Fruit fly (Drosophila melanogaster): ENCODE measurements around the gene CG7778.
A peak's percentile ranks its signal among the peaks of the same experiment; 100 is the strongest.

The CG7778 gene

DNA sequence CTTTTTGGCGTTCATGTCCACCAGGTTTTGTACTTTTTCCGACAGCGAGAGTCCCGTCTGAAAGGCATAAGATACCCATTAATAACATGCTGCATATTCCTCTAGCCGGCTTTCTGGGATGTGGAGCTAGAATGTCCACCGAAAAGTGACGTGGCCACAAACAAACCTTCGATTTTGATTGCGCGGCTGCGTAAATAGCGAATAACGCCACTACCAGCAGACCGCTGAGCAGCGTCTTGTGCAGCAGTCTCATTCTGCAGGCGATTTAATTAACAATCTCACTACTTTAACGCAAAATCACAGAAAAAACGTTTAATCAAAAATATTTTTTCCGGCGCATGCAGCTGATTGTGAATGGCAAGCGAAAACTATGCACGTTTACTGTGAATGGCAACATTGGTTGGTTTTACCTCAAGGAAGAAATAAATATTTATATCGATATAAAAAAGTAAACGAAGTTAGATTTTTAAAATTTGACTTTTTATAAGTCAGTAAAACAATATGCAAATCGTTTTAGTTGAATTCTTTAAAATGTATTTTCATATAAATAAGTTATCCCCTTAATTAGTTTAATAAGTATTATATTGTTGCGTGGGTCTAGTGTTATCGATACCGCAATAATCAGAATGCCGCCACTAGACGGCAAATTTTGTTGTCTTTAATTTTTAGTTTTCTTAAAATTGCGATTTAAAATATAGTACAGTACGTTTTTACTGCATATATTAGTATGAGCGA is 38.4 kb upstream of the CG7778 start, which contains the start of the genes Ostgamma and Mettl14:
TSS of gene Ostgamma (minus strand) at position 376 of the 735 bp plus-strand sequence.
TSS of gene Mettl14 (plus strand) at position 611 of the 735 bp plus-strand sequence.
- TF ChIP-seq dsx (GFP tag; optimal IDR thresholded peaks at IDR 0.05; ENCODE audit: poor library complexity, severe bottlenecking), result peak; percentile 54
- peak; percentile 29 for TF ChIP-seq lz (GFP tag; optimal IDR thresholded peaks at IDR 0.05)
- no peak for TF ChIP-seq Lpt (GFP tag; optimal IDR thresholded peaks at IDR 0.05)
- TF ChIP-seq esn (GFP tag; optimal IDR thresholded peaks at IDR 0.05), result peak; percentile 30
- TF ChIP-seq fkh (GFP tag; optimal IDR thresholded peaks at IDR 0.05), result peak; percentile 26

DNA sequence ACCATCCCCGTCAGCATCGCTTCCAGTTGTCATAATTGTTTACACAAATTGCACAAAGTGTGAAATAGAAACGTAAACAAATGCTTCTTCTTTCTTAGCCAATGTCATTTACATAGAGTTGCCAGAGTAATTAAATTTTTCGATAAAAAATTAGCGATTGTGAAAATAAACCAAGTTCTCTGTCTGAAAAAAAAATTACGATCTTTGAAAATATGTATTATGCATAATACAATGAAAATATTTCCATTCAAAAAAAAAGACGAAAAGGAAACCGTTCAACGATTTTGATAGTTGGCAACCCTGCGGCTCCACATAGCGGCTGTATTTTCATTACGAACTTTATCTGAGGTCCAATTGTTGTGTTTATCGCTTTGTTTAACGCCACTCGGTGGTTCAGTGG is 35.3 kb upstream of the CG7778 start, which contains the start of the genes CG7810 and CG7806:
TSS of gene CG7810 (minus strand) at position 105 of the 400 bp plus-strand sequence.
TSS of gene CG7806 (plus strand) at position 309 of the 400 bp plus-strand sequence.
- TF ChIP-seq CG11294 (GFP tag; IDR thresholded peaks at IDR 0.05), result peak; percentile 81; the same call in 1 of the 2 replicates
- no peak for TF ChIP-seq CG6808 (GFP tag; optimal IDR thresholded peaks at IDR 0.05)
- TF ChIP-seq lz (GFP tag; optimal IDR thresholded peaks at IDR 0.05), result peak; percentile 92
- TF ChIP-seq achi (GFP tag; optimal IDR thresholded peaks at IDR 0.05), result peak; percentile 97
- TF ChIP-seq Hr39 (GFP tag; optimal IDR thresholded peaks at IDR 0.05), result peak; percentile 91
- peak in 1 of 2 experiments; percentile 54 for TF ChIP-seq salr (GFP tag; optimal IDR thresholded peaks at IDR 0.05)
- peak; percentile 82 for TF ChIP-seq CG11762 (GFP tag; optimal IDR thresholded peaks at IDR 0.05; ENCODE audit: insufficient read depth)
- TF ChIP-seq Hr38 (GFP tag; optimal IDR thresholded peaks at IDR 0.05), result peak; percentile 37
- peak; percentile 96 for TF ChIP-seq CG6163 (GFP tag; IDR thresholded peaks at IDR 0.05)
- TF ChIP-seq Met (GFP tag; optimal IDR thresholded peaks at IDR 0.05), result no peak
- no peak for TF ChIP-seq CG16779 (tag; optimal IDR thresholded peaks at IDR 0.05)
- peak; percentile 94 for TF ChIP-seq Sox14 (GFP tag; optimal IDR thresholded peaks at IDR 0.05)
- TF ChIP-seq OdsH (GFP tag; optimal IDR thresholded peaks at IDR 0.05), result peak; percentile 90
- TF ChIP-seq topi (GFP tag; optimal IDR thresholded peaks at IDR 0.05), result peak; percentile 89
- peak; percentile 96 for TF ChIP-seq CG15336 (GFP tag; IDR thresholded peaks at IDR 0.05)
- peak; percentile 80 for TF ChIP-seq Lpt (GFP tag; optimal IDR thresholded peaks at IDR 0.05)
- TF ChIP-seq dsx (GFP tag; optimal IDR thresholded peaks at IDR 0.05; ENCODE audit: poor library complexity, severe bottlenecking), result peak; percentile 85
- peak; percentile 84 for TF ChIP-seq cyc (GFP tag; optimal IDR thresholded peaks at IDR 0.05)
- TF ChIP-seq Smox (GFP tag; optimal IDR thresholded peaks at IDR 0.05), result no peak
- no peak for TF ChIP-seq CG11902 (GFP tag; optimal IDR thresholded peaks at IDR 0.05)
- TF ChIP-seq acj6 (GFP tag; optimal IDR thresholded peaks at IDR 0.05), result peak; percentile 91
- peak; percentile 95 for TF ChIP-seq fkh (GFP tag; optimal IDR thresholded peaks at IDR 0.05)
- no peak for TF ChIP-seq CG10669 (GFP tag; optimal IDR thresholded peaks at IDR 0.05)
- peak; percentile 85 for TF ChIP-seq CG8319 (GFP tag; optimal IDR thresholded peaks at IDR 0.05)
- peak; percentile 73 for TF ChIP-seq fd59A (GFP tag; optimal IDR thresholded peaks at IDR 0.05)
- TF ChIP-seq Sox15 (GFP tag; optimal IDR thresholded peaks at IDR 0.05), result peak; percentile 69
- TF ChIP-seq net (GFP tag; optimal IDR thresholded peaks at IDR 0.05), result no peak
- TF ChIP-seq Ets96B (tag; optimal IDR thresholded peaks at IDR 0.05), result peak; percentile 86
- peak; percentile 97 for TF ChIP-seq Eip78C (GFP tag)
- peak; percentile 79 for TF ChIP-seq CG1621 (tag; optimal IDR thresholded peaks at IDR 0.05)
- TF ChIP-seq CG8119 (GFP tag; IDR thresholded peaks at IDR 0.05), result peak; percentile 94
- TF ChIP-seq CG8632 (GFP tag; optimal IDR thresholded peaks at IDR 0.05), result peak; percentile 89
- no peak for TF ChIP-seq dac (GFP tag; optimal IDR thresholded peaks at IDR 0.05)
- TF ChIP-seq CG34406 (GFP tag; optimal IDR thresholded peaks at IDR 0.05), result peak; percentile 93
- no peak for TF ChIP-seq pdm3 (GFP tag; optimal IDR thresholded peaks at IDR 0.05)
- no peak for TF ChIP-seq spab (GFP tag; optimal IDR thresholded peaks at IDR 0.05)
- peak; percentile 82 for TF ChIP-seq CG3032 (tag; optimal IDR thresholded peaks at IDR 0.05)
- peak; percentile 90 for TF ChIP-seq CG6792 (GFP tag; optimal IDR thresholded peaks at IDR 0.05)
- peak; percentile 88 for TF ChIP-seq Gug (GFP tag; IDR thresholded peaks at IDR 0.05)
- TF ChIP-seq vri (GFP tag; optimal IDR thresholded peaks at IDR 0.05), result no peak
- TF ChIP-seq CG10631 (GFP tag; optimal IDR thresholded peaks at IDR 0.05), result peak; percentile 92
- no peak for TF ChIP-seq CG9139 (GFP tag; optimal IDR thresholded peaks at IDR 0.05)
- peak; percentile 95 for TF ChIP-seq esn (GFP tag; optimal IDR thresholded peaks at IDR 0.05)
- peak; percentile 94 for TF ChIP-seq CG31627 (GFP tag; optimal IDR thresholded peaks at IDR 0.05)
- peak; percentile 75 for TF ChIP-seq CG6854 (GFP tag; optimal IDR thresholded peaks at IDR 0.05)
- no peak for TF ChIP-seq CG32006 (GFP tag; optimal IDR thresholded peaks at IDR 0.05)
- peak; percentile 55 for TF ChIP-seq Blimp-1 (GFP tag; optimal IDR thresholded peaks at IDR 0.05)

All from whole organism, prepupa.